Worm (Caenorhabditis elegans) whole organism, L1 larva: ENCODE measurements around the gene F13B12.4.

Experiments used
- F16B12.6 ChIP-seq: fragments of 150-350 bp; optimal IDR thresholded peaks from 2 replicates; lab custom pipeline; 2014; ENCODE audit warnings: missing biosample characterization, missing genetic modification characterization
- ces-1 ChIP-seq: fragments of 150-350 bp; optimal IDR thresholded peaks from 2 replicates; lab custom pipeline; 2014; ENCODE audit warnings: missing biosample characterization, missing genetic modification reagents, missing genetic modification characterization
- egl-13 ChIP-seq: sonication (generic microtip); optimal IDR thresholded peaks from 2 replicates; lab custom pipeline; 2016; ENCODE audit warnings: missing genotype, missing genetic modification reagents, missing genetic modification characterization, missing compliant biosample characterization
- tbx-2 ChIP-seq: sonication (generic microtip); optimal IDR thresholded peaks from 2 replicates; lab custom pipeline; 2016; ENCODE audit warnings: missing genetic modification characterization, missing compliant biosample characterization
- tlp-1 ChIP-seq: fragments of 150-350 bp; optimal IDR thresholded peaks from 2 replicates; lab custom pipeline; 2014; ENCODE audit warnings: missing biosample characterization, missing genetic modification characterization

DNA sequence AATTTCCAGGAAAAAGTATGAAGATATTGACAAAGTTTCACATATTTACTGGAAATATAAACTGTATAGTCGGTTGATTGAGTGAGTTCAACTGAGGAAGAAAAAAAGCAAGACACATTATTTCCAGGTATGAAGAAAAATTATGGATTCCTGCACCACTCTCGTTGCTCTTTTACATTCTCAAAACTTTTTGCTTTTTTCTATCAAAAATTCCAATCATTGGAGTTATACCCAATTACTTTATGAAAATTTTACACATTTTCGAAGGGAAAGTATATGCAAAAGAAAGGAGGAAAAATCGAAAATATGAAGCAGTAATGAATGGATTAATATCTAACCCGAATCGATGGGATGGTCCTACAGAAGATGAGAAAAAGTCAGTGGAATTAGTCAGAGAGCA is 6.8 kb downstream of the F13B12.4 start:
- no peak for TF ChIP-seq tbx-2 (tag; lab: Kevin White, UChicago)
- no peak for TF ChIP-seq ces-1
- no peak for TF ChIP-seq tlp-1 (tag; lab: Kevin White, UChicago)
- TF ChIP-seq egl-13: no peak
- no peak for TF ChIP-seq F16B12.6 (tag; lab: Kevin White, UChicago)
